Fruit fly (Drosophila melanogaster) whole organism, pupa: ENCODE measurements around the gene CG14718.

Experiments used
- CG10348 ChIP-seq: fragments of 200-800 bp; sonication (Bioruptor generic); IDR thresholded peaks from 2 replicates; pipeline ENCODE4 v1.3.6; 2022; ENCODE audit warnings: missing biosample characterization, missing genetic modification characterization
- CG12605 ChIP-seq: fragments of 200-800 bp; sonication (Bioruptor generic); IDR thresholded peaks from 2 replicates; pipeline ENCODE4 v1.3.6; 2022; ENCODE audit warnings: missing biosample characterization, missing genetic modification characterization
- CG13204 ChIP-seq: fragments of 200-800 bp; sonication (Bioruptor generic); optimal IDR thresholded peaks from 2 replicates; lab custom pipeline; 2018; ENCODE audit warnings: missing biosample characterization, mild to moderate bottlenecking, missing genetic modification characterization, moderate library complexity
- CG14655 ChIP-seq: fragments of 200-800 bp; sonication (Bioruptor generic); optimal IDR thresholded peaks from 3 replicates; lab custom pipeline; 2017; ENCODE audit warnings: mild to moderate bottlenecking, missing biosample characterization, missing genetic modification reagents, missing genetic modification characterization
- CG15710 ChIP-seq: fragments of 200-800 bp; sonication (Bioruptor generic); optimal IDR thresholded peaks from 2 replicates; lab custom pipeline; 2018; ENCODE audit warnings: missing biosample characterization, mild to moderate bottlenecking, missing genetic modification characterization, moderate library complexity
- CG17806 ChIP-seq: fragments of 200-800 bp; sonication (Bioruptor generic); optimal IDR thresholded peaks from 2 replicates; lab custom pipeline; 2018; ENCODE audit warnings: missing biosample characterization, mild to moderate bottlenecking, missing genetic modification characterization, moderate library complexity
- CG32121 ChIP-seq: fragments of 200-800 bp; sonication (Bioruptor generic); IDR thresholded peaks from 2 replicates; pipeline ENCODE4 v1.3.6; 2022; ENCODE audit warnings: missing biosample characterization, missing genetic modification characterization
- CG34367 ChIP-seq: fragments of 200-800 bp; sonication (Bioruptor generic); optimal IDR thresholded peaks from 2 replicates; lab custom pipeline; 2018; ENCODE audit warnings: missing biosample characterization, mild to moderate bottlenecking, missing genetic modification characterization
- CG4496 ChIP-seq: fragments of 200-800 bp; sonication (Bioruptor generic); IDR thresholded peaks from 3 replicates; pipeline ENCODE4 v1.3.6; 2022; ENCODE audit warnings: missing biosample characterization, missing genetic modification characterization
- CG8159 ChIP-seq: fragments of 200-800 bp; sonication (Bioruptor generic); optimal IDR thresholded peaks from 3 replicates; lab custom pipeline; 2018; ENCODE audit warnings: missing biosample characterization, mild to moderate bottlenecking, missing genetic modification characterization, moderate library complexity
- CG8301 ChIP-seq: fragments of 200-800 bp; sonication (Bioruptor generic); optimal IDR thresholded peaks from 2 replicates; lab custom pipeline; 2018; ENCODE audit warnings: missing biosample characterization, mild to moderate bottlenecking, missing genetic modification characterization
- CG9948 ChIP-seq: fragments of 200-800 bp; sonication (Bioruptor generic); optimal IDR thresholded peaks from 2 replicates; lab custom pipeline; 2018; ENCODE audit warnings: missing biosample characterization, mild to moderate bottlenecking, missing genetic modification characterization, moderate library complexity
- D1 ChIP-seq: fragments of 200-800 bp; sonication (Bioruptor generic); optimal IDR thresholded peaks from 2 replicates; lab custom pipeline; 2018; ENCODE audit warnings: missing biosample characterization, mild to moderate bottlenecking, missing genetic modification characterization, moderate library complexity
- EcR ChIP-seq: fragments of 200-800 bp; sonication (Bioruptor generic); optimal IDR thresholded peaks from 3 replicates; lab custom pipeline; 2019; ENCODE audit warnings: missing biosample characterization, missing genetic modification characterization, mild to moderate bottlenecking, moderate library complexity, missing genetic modification reagents
- Ets98B ChIP-seq: fragments of 200-800 bp; sonication (Bioruptor generic); IDR thresholded peaks from 2 replicates; pipeline ENCODE4 v1.3.6; 2022; ENCODE audit warnings: missing biosample characterization, missing genetic modification characterization
- Pif1A ChIP-seq: fragments of 200-800 bp; sonication (Bioruptor generic); optimal IDR thresholded peaks from 3 replicates; lab custom pipeline; 2016; ENCODE audit warnings: missing biosample characterization, missing genetic modification characterization
- Pif1B ChIP-seq: fragments of 200-800 bp; sonication (Bioruptor generic); optimal IDR thresholded peaks from 3 replicates; lab custom pipeline; 2016; ENCODE audit warnings: missing biosample characterization, missing genetic modification characterization
- Snoo ChIP-seq: fragments of 200-800 bp; sonication (Bioruptor generic); optimal IDR thresholded peaks from 3 replicates; lab custom pipeline; 2017; ENCODE audit warnings: missing biosample characterization, mild to moderate bottlenecking, missing genetic modification characterization, inconsistent platforms
- fd96Ca ChIP-seq: fragments of 200-800 bp; sonication (Bioruptor generic); IDR thresholded peaks from 3 replicates; pipeline ENCODE4 v1.3.6; 2022; ENCODE audit warnings: missing biosample characterization, missing genetic modification characterization
- gl ChIP-seq: fragments of 200-800 bp; sonication (Bioruptor generic); optimal IDR thresholded peaks from 2 replicates; lab custom pipeline; 2018; ENCODE audit warnings: missing biosample characterization, mild to moderate bottlenecking, missing genetic modification characterization
- rn ChIP-seq: fragments of 200-800 bp; sonication (Bioruptor generic); IDR thresholded peaks from 2 replicates; pipeline ENCODE4 v1.3.6; 2022; ENCODE audit warnings: missing biosample characterization, missing genetic modification characterization

The CG14718 gene

dm6 chr3R:11700314-11700713 lies at the start of gene CG14718:
TSS of gene CG14718 (plus strand) at chr3R:11700614.
- TF ChIP-seq CG8159 (tag; lab: Kevin White, UChicago) (no peak), CG15710 (tag; lab: Kevin White, UChicago) (no peak), gl (tag; lab: Kevin White, UChicago) (no peak), Snoo (no peak), CG9948 (tag; lab: Kevin White, UChicago) (no peak), EcR (no peak), CG12605 (GFP tag; lab: Robert Waterston, UW) (no peak), Ets98B (GFP tag; lab: Robert Waterston, UW) (no peak), CG17806 (no peak), CG8301 (tag; lab: Kevin White, UChicago) (no peak), CG4496 (GFP tag; lab: Robert Waterston, UW) (no peak), CG32121 (GFP tag; lab: Robert Waterston, UW) (no peak), CG10348 (GFP tag; lab: Robert Waterston, UW) (no peak), CG13204 (no peak), CG34367 (no peak), Pif1A (no peak), D1 (no peak), rn (GFP tag; lab: Robert Waterston, UW) (no peak)

dm6 chr3R:11655873-11656374 lies 44.5 kb upstream of the CG14718 start, which contains the start of gene CG42327:
TSS of gene CG42327 (plus strand) at chr3R:11656149.
- TF ChIP-seq Pif1A (peak; percentile 95), CG12605 (GFP tag; lab: Robert Waterston, UW) (peak; percentile 97), CG13204 (peak; percentile 70), CG15710 (tag; lab: Kevin White, UChicago) (peak; percentile 85), Pif1B (GFP tag; lab: Kevin White, UChicago) (peak; percentile 97), CG14655 (peak; percentile 97), gl (tag; lab: Kevin White, UChicago) (peak; percentile 80), D1 (peak; percentile 88), CG34367 (peak; percentile 91), Snoo (peak; percentile 93), CG8159 (tag; lab: Kevin White, UChicago) (peak; percentile 91), CG8301 (tag; lab: Kevin White, UChicago) (peak; percentile 96), Ets98B (GFP tag; lab: Robert Waterston, UW) (peak; percentile 98), EcR (peak; percentile 11), CG32121 (GFP tag; lab: Robert Waterston, UW) (peak; percentile 98), CG10348 (GFP tag; lab: Robert Waterston, UW) (peak; percentile 63), rn (GFP tag; lab: Robert Waterston, UW) (peak; percentile 89), CG9948 (tag; lab: Kevin White, UChicago) (peak; percentile 92), CG17806 (peak; percentile 95), CG4496 (GFP tag; lab: Robert Waterston, UW) (peak; percentile 98), fd96Ca (peak; percentile 97)

dm6 chr3R:11656614-11657216 lies 43.7 kb upstream of the CG14718 start:
- TF ChIP-seq gl (tag; lab: Kevin White, UChicago) (peak; percentile 98), CG12605 (GFP tag; lab: Robert Waterston, UW) (peak; percentile 99), Ets98B (GFP tag; lab: Robert Waterston, UW) (peak; percentile 99), Pif1B (GFP tag; lab: Kevin White, UChicago) (peak; percentile 100), CG15710 (tag; lab: Kevin White, UChicago) (peak; percentile 99), Snoo (peak; percentile 98), CG13204 (peak; percentile 96), CG4496 (GFP tag; lab: Robert Waterston, UW) (peak; percentile 99), CG17806 (peak; percentile 99), CG9948 (tag; lab: Kevin White, UChicago) (peak; percentile 99), rn (GFP tag; lab: Robert Waterston, UW) (peak; percentile 97), Pif1A (peak; percentile 99), CG32121 (GFP tag; lab: Robert Waterston, UW) (peak; percentile 99), CG34367 (peak; percentile 99), CG14655 (peak; percentile 99), D1 (peak; percentile 97), EcR (peak; percentile 60), CG8301 (tag; lab: Kevin White, UChicago) (peak; percentile 99), fd96Ca (peak; percentile 99), CG8159 (tag; lab: Kevin White, UChicago) (peak; percentile 99), CG10348 (GFP tag; lab: Robert Waterston, UW) (peak; percentile 94)
- TF ChIP-seq, all 21 proteins: peak for 21

DNA sequence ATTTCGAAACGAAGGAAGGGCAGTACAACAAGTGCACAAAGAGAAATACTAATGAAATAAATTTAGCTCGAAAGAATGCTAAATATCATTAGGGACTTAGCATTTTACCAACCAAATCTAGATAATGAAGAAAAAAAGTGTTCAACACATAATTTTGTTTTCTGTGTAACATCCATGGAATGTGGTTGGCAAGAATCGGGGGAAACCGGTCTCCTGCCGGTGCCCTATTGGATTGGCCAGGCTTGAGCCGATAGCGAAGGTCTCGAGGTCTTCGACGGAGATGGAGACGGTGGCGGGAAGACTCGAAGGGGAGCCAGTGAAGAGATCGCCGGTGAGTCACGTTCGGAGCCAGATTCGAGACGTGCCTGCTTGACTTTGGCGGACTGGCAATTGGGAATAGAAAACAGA lies 42.6 kb upstream of the CG14718 start:
- peak; percentile 74 for TF ChIP-seq CG13204
- peak; percentile 74 for TF ChIP-seq Ets98B (GFP tag; lab: Robert Waterston, UW)
- peak; percentile 41; the same call in 1 of the 2 replicates for TF ChIP-seq rn (GFP tag; lab: Robert Waterston, UW)
- peak; percentile 25 for TF ChIP-seq D1
- TF ChIP-seq CG17806 = peak; percentile 87
- TF ChIP-seq CG15710 (tag; lab: Kevin White, UChicago) = peak; percentile 85
- TF ChIP-seq CG12605 (GFP tag; lab: Robert Waterston, UW) = peak; percentile 56; the same call in 1 of the 2 replicates
- TF ChIP-seq CG14655 = peak; percentile 80
- TF ChIP-seq gl (tag; lab: Kevin White, UChicago) = peak; percentile 76
- TF ChIP-seq CG10348 (GFP tag; lab: Robert Waterston, UW) = no peak
- peak; percentile 86 for TF ChIP-seq Pif1B (GFP tag; lab: Kevin White, UChicago)
- peak; percentile 78 for TF ChIP-seq CG8301 (tag; lab: Kevin White, UChicago)
- TF ChIP-seq CG32121 (GFP tag; lab: Robert Waterston, UW) = peak; percentile 76
- peak; percentile 81 for TF ChIP-seq CG34367
- TF ChIP-seq EcR = peak; percentile 81
- peak; percentile 83 for TF ChIP-seq Pif1A
- peak; percentile 87 for TF ChIP-seq CG8159 (tag; lab: Kevin White, UChicago)
- TF ChIP-seq CG9948 (tag; lab: Kevin White, UChicago) = peak; percentile 83
- TF ChIP-seq CG4496 (GFP tag; lab: Robert Waterston, UW) = peak; percentile 90
- TF ChIP-seq Snoo = peak; percentile 78
- peak; percentile 62; the same call in 1 of the 3 replicates for TF ChIP-seq fd96Ca

DNA sequence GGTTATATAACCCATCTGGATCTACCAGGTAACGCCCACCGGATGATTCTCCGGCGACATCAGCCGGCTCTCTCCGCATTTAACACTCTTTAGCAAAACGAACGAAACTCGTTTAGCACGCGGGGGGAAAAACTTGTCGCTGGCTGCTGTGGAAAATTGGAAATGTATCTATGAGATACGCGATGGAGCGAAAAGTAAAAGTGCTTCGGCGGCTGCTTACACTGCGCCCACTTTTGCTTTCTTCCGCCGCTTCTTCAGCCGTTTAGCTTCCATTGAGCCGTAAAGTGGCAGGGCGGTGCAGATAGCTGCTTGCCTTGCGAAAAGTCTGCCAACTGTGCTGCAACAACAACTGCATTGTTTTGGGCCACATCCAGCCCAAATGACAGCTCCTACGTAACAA lies 39.2 kb upstream of the CG14718 start:
- TF ChIP-seq CG14655 (peak; percentile 36), CG32121 (GFP tag; lab: Robert Waterston, UW) (no peak), CG34367 (no peak), fd96Ca (peak; percentile 14; the same call in 1 of the 3 replicates), CG8301 (tag; lab: Kevin White, UChicago) (peak; percentile 32)
